Fruit fly (Drosophila melanogaster): ENCODE data around the gene CG8852.
A peak's percentile ranks its signal among the peaks of the same experiment; 100 is the strongest.

The CG8852 gene

DNA sequence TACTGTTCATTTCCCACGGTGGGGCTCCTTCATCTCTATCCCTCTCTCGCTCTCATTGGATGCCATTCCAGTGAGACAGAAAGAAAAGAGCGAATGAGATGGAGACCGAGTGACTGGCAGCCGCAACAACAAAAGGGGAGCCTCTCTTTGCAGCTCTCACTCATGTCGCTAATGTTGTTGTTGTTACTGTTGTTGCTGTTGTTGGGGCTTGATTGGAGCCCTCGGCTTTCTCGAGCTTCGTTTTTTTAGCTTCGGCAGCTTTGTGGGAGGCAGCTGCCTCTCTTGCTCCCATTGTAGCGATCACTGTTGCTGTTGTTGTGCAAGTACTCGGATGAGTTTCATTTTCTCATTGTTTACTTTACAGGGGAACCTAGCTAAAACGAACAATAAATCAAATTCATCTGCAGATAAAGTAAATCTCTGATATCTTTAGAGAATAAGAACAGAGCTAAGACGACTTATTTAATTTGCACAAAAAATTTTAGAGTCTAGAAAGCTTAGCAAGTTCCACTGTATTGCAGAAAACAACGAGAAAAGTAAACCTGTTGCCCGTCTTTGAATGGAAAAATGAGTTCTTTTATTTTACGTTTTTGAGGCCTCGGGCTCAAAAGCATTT lies 9.4 kb downstream of the CG8852 start (continued):
- peak; percentile 63 for TF ChIP-seq slbo (GFP tag; IDR thresholded peaks at IDR 0.05)
- no peak for TF ChIP-seq CG34376 (GFP tag; optimal IDR thresholded peaks at IDR 0.05)
- peak; percentile 41; the same call in 1 of the 2 replicates for TF ChIP-seq ranshi (GFP tag; IDR thresholded peaks at IDR 0.05)
- TF ChIP-seq CG9437 (GFP tag; optimal IDR thresholded peaks at IDR 0.05): no peak
- TF ChIP-seq insv (GFP tag; optimal IDR thresholded peaks at IDR 0.05): no peak
- TF ChIP-seq CG16779 (GFP tag; IDR thresholded peaks at IDR 0.05): no peak
- no peak for TF ChIP-seq CG12769 (tag; optimal IDR thresholded peaks at IDR 0.05)
- peak; percentile 87 for TF ChIP-seq Nf-YC (tag; optimal IDR thresholded peaks at IDR 0.05)
- peak; percentile 71 for TF ChIP-seq fd96Cb (tag; optimal IDR thresholded peaks at IDR 0.05)
- TF ChIP-seq CG12744 (GFP tag; optimal IDR thresholded peaks at IDR 0.05): no peak
- no peak; the same call in 1 of the 2 replicates for TF ChIP-seq chm (GFP tag; IDR thresholded peaks at IDR 0.05)
- TF ChIP-seq CTCF (GFP tag; optimal IDR thresholded peaks at IDR 0.05): no peak
- TF ChIP-seq CG14441 (GFP tag; IDR thresholded peaks at IDR 0.05): peak; percentile 51
- no peak for TF ChIP-seq Opbp (GFP tag; IDR thresholded peaks at IDR 0.05; ENCODE audit: partially characterized antibody)
- TF ChIP-seq CG7786 (GFP tag; optimal IDR thresholded peaks at IDR 0.05): peak; percentile 36
- no peak for TF ChIP-seq pho (GFP tag; optimal IDR thresholded peaks at IDR 0.05)
- TF ChIP-seq mld (GFP tag; IDR thresholded peaks at IDR 0.05; ENCODE audit: partially characterized antibody): no peak
- no peak for TF ChIP-seq CG3995 (GFP tag; optimal IDR thresholded peaks at IDR 0.05)
- TF ChIP-seq sr (GFP tag; IDR thresholded peaks at IDR 0.05): 0 out of 3 replicates have a peak, but pooled peaks have one; percentile 16
- no peak for TF ChIP-seq CG10543 (GFP tag; optimal IDR thresholded peaks at IDR 0.05)
- TF ChIP-seq CG2712 (tag; optimal IDR thresholded peaks at IDR 0.05): peak; percentile 72
- TF ChIP-seq kay (GFP tag; optimal IDR thresholded peaks at IDR 0.05): peak; percentile 0
- 0 out of 2 replicates have a peak, but pooled peaks have one; percentile 6 for TF ChIP-seq ssp (GFP tag; IDR thresholded peaks at IDR 0.05)
- TF ChIP-seq CG10462 (GFP tag; optimal IDR thresholded peaks at IDR 0.05): peak; percentile 11
- peak; percentile 36 for TF ChIP-seq CG12219 (GFP tag; optimal IDR thresholded peaks at IDR 0.05)
- no peak for TF ChIP-seq Adf1 (GFP tag; IDR thresholded peaks at IDR 0.05)
- no peak for TF ChIP-seq Hr78 (GFP tag; optimal IDR thresholded peaks at IDR 0.05)
- TF ChIP-seq CG10274 (GFP tag; optimal IDR thresholded peaks at IDR 0.05): no peak
- peak; percentile 13 for TF ChIP-seq CG10209 (GFP tag; optimal IDR thresholded peaks at IDR 0.05)
- TF ChIP-seq CG2199 (GFP tag; IDR thresholded peaks at IDR 0.05): 0 out of 3 replicates have a peak, but pooled peaks have one; percentile 56
- no peak for TF ChIP-seq Sin3A (optimal IDR thresholded peaks at IDR 0.05)
- TF ChIP-seq nerfin-2 (GFP tag; IDR thresholded peaks at IDR 0.05; ENCODE audit: partially characterized antibody): no peak
- TF ChIP-seq Hsf (GFP tag; optimal IDR thresholded peaks at IDR 0.05): peak; percentile 31
- no peak for TF ChIP-seq GATAe (GFP tag; conservative IDR thresholded peaks at IDR 0.05)
- peak; percentile 44; the same call in 1 of the 2 replicates for TF ChIP-seq Oaz (GFP tag; IDR thresholded peaks at IDR 0.05)
- TF ChIP-seq H2.0 (GFP tag; IDR thresholded peaks at IDR 0.05): peak; percentile 58; the same call in 1 of the 2 replicates
- no peak for TF ChIP-seq hbn (GFP tag; IDR thresholded peaks at IDR 0.05; ENCODE audit: partially characterized antibody)
- TF ChIP-seq CG43689 (GFP tag; IDR thresholded peaks at IDR 0.05): no peak
- TF ChIP-seq CG4730 (GFP tag; IDR thresholded peaks at IDR 0.05): peak; percentile 28; the same call in 1 of the 2 replicates
- TF ChIP-seq CG3838 (GFP tag; optimal IDR thresholded peaks at IDR 0.05): no peak
- TF ChIP-seq CG17385 (GFP tag; optimal IDR thresholded peaks at IDR 0.05): peak; percentile 46
- TF ChIP-seq tio (GFP tag; optimal IDR thresholded peaks at IDR 0.05): peak; percentile 36
- no peak for TF ChIP-seq CG7271 (tag; optimal IDR thresholded peaks at IDR 0.05)
- no peak for TF ChIP-seq rib (GFP tag; IDR thresholded peaks at IDR 0.05)
- peak; percentile 32 for TF ChIP-seq pum (GFP tag; optimal IDR thresholded peaks at IDR 0.05)
- TF ChIP-seq Atf6 (GFP tag; IDR thresholded peaks at IDR 0.05): peak; percentile 72
- peak; percentile 4 for TF ChIP-seq cato (GFP tag; optimal IDR thresholded peaks at IDR 0.05; ENCODE audit: borderline replicate concordance)
- no peak for TF ChIP-seq CG31224 (GFP tag; IDR thresholded peaks at IDR 0.05)
- peak; percentile 38 for TF ChIP-seq nom (GFP tag; optimal IDR thresholded peaks at IDR 0.05)
- no peak for TF ChIP-seq zf30C (GFP tag; optimal IDR thresholded peaks at IDR 0.05)
- no peak for TF ChIP-seq MTF-1 (GFP tag; optimal IDR thresholded peaks at IDR 0.05; ENCODE audit: borderline replicate concordance)

Measured in whole organism, embryonic.